Worm (Caenorhabditis elegans) whole organism, young adult: Measurements from ENCODE around the gene srbc-54.
"Not testable (repeated sequence)": the region's sequence is repeated elsewhere in the genome, so short reads cannot be mapped to it uniquely, and the experiment has no call there.

ENCODE experiments used
- B0035.1 ChIP-seq: sonication (generic microtip); optimal IDR thresholded peaks from 2 replicates; lab custom pipeline; 2016; ENCODE audit warnings: missing genetic modification characterization, mild to moderate bottlenecking, missing compliant biosample characterization, missing genotype, missing genetic modification reagents
- B0336.3 ChIP-seq: fragments of 200-800 bp; sonication (Bioruptor generic); IDR thresholded peaks from 2 replicates; pipeline ENCODE4 v1.3.6; 2022; ENCODE audit warnings: missing genetic modification characterization, missing compliant biosample characterization
- F39B2.1 ChIP-seq: fragments of 200-800 bp; sonication (Bioruptor generic); IDR thresholded peaks from 2 replicates; pipeline ENCODE4 v1.3.6; 2022; ENCODE audit warnings: missing genetic modification reagents, missing genetic modification characterization, missing compliant biosample characterization
- F52B5.7 ChIP-seq: sonication (generic microtip); optimal IDR thresholded peaks from 2 replicates; lab custom pipeline; 2016; ENCODE audit warnings: mild to moderate bottlenecking, missing genetic modification characterization, missing compliant biosample characterization
- F57A8.1 ChIP-seq: fragments of 200-800 bp; sonication (Bioruptor generic); optimal IDR thresholded peaks from 2 replicates; lab custom pipeline; 2018; ENCODE audit warnings: mild to moderate bottlenecking, missing genetic modification characterization, moderate library complexity, missing compliant biosample characterization
- K12H6.12 ChIP-seq: fragments of 200-800 bp; sonication (Bioruptor generic); optimal IDR thresholded peaks from 2 replicates; lab custom pipeline; 2018; ENCODE audit warnings: mild to moderate bottlenecking, missing genetic modification characterization, missing compliant biosample characterization
- T26A5.8 ChIP-seq: sonication (generic microtip); optimal IDR thresholded peaks from 2 replicates; lab custom pipeline; 2016; ENCODE audit warnings: missing genetic modification characterization, missing compliant biosample characterization
- Y79H2A.3 ChIP-seq: fragments of 200-800 bp; sonication (Bioruptor generic); conservative IDR thresholded peaks from 2 replicates; pipeline ENCODE4 v1.3.6; 2022; ENCODE audit warnings: missing genetic modification reagents, missing genetic modification characterization, missing compliant biosample characterization
- akir-1 ChIP-seq: fragments of 200-800 bp; sonication (Bioruptor generic); optimal IDR thresholded peaks from 2 replicates; lab custom pipeline; 2018; ENCODE audit warnings: mild to moderate bottlenecking, missing genetic modification characterization, moderate library complexity, missing compliant biosample characterization
- attf-6 ChIP-seq: fragments of 200-800 bp; sonication (Bioruptor generic); IDR thresholded peaks from 2 replicates; pipeline ENCODE4 v1.3.6; 2022; ENCODE audit warnings: missing genetic modification reagents, missing genetic modification characterization, missing compliant biosample characterization
- bed-1 ChIP-seq: fragments of 200-800 bp; sonication (Bioruptor generic); IDR thresholded peaks from 2 replicates; pipeline ENCODE4 v1.3.6; 2022; ENCODE audit warnings: missing genetic modification reagents, missing genetic modification characterization, missing compliant biosample characterization
- cebp-2 ChIP-seq: fragments of 200-800 bp; sonication (Bioruptor generic); IDR thresholded peaks from 2 replicates; pipeline ENCODE4 v1.3.6; 2022; ENCODE audit warnings: missing genetic modification characterization, missing compliant biosample characterization
- ceh-40 ChIP-seq: fragments of 200-800 bp; sonication (Bioruptor generic); IDR thresholded peaks from 2 replicates; pipeline ENCODE4 v1.3.6; 2022; ENCODE audit warnings: missing genetic modification characterization, missing compliant biosample characterization
- ceh-58 ChIP-seq: fragments of 200-800 bp; sonication (Bioruptor generic); IDR thresholded peaks from 2 replicates; pipeline ENCODE4 v1.3.6; 2022; ENCODE audit warnings: missing genetic modification characterization, missing compliant biosample characterization
- egl-44 ChIP-seq: fragments of 200-800 bp; sonication (Bioruptor generic); IDR thresholded peaks from 2 replicates; pipeline ENCODE4 v1.3.6; 2022; ENCODE audit warnings: missing genetic modification reagents, missing genetic modification characterization, missing compliant biosample characterization
- ets-4 ChIP-seq: fragments of 200-800 bp; sonication (Bioruptor generic); optimal IDR thresholded peaks from 2 replicates; lab custom pipeline; 2018; ENCODE audit warnings: mild to moderate bottlenecking, missing genetic modification characterization, missing compliant biosample characterization
- hrde-1 ChIP-seq: sonication (generic microtip); optimal IDR thresholded peaks from 2 replicates; lab custom pipeline; 2016; ENCODE audit warnings: missing genetic modification characterization, mild to moderate bottlenecking, missing compliant biosample characterization, moderate library complexity, missing genotype, missing genetic modification reagents, borderline replicate concordance
- hsf-1 ChIP-seq: fragments of 200-800 bp; sonication (Bioruptor generic); IDR thresholded peaks from 2 replicates; pipeline ENCODE4 v1.3.6; 2022; ENCODE audit warnings: missing genetic modification reagents, missing genetic modification characterization, missing compliant biosample characterization
- lag-1 ChIP-seq: fragments of 200-800 bp; sonication (Bioruptor generic); IDR thresholded peaks from 2 replicates; pipeline ENCODE4 v1.3.6; 2022; ENCODE audit warnings: missing genetic modification reagents, missing genetic modification characterization, missing compliant biosample characterization
- madf-10 ChIP-seq: sonication (generic microtip); optimal IDR thresholded peaks from 2 replicates; lab custom pipeline; 2016; ENCODE audit warnings: mild to moderate bottlenecking, missing genetic modification characterization, missing compliant biosample characterization
- nhr-27 ChIP-seq: fragments of 200-800 bp; sonication (Bioruptor generic); optimal IDR thresholded peaks from 2 replicates; lab custom pipeline; 2018; ENCODE audit warnings: mild to moderate bottlenecking, missing genetic modification characterization, moderate library complexity, missing compliant biosample characterization
- nhr-80 ChIP-seq: sonication (generic microtip); optimal IDR thresholded peaks from 2 replicates; lab custom pipeline; 2016; ENCODE audit warnings: missing genetic modification characterization, missing compliant biosample characterization
- rpc-1 ChIP-seq, 2 experiments: fragments of 150-350 bp in 1 of 2; sonication (generic microtip) in 1 of 2; optimal IDR thresholded peaks; 2 replicates each; lab custom pipeline; 2014 to 2018; ENCODE audit warnings: missing biosample characterization in 1 of 2, missing genetic modification characterization in 1 of 2, missing genetic modification reagents in 1 of 2, missing genotype in 1 of 2
- tbx-9 ChIP-seq: sonication (generic microtip); optimal IDR thresholded peaks from 2 replicates; lab custom pipeline; 2016; ENCODE audit warnings: borderline replicate concordance, missing genetic modification characterization, inconsistent platforms, missing compliant biosample characterization
- unc-130 ChIP-seq: sonication (generic microtip); optimal IDR thresholded peaks from 2 replicates; lab custom pipeline; 2016; ENCODE audit warnings: missing genetic modification reagents, missing genetic modification characterization, missing compliant biosample characterization
- zfh-2 ChIP-seq: fragments of 200-800 bp; sonication (Bioruptor generic); conservative IDR thresholded peaks from 2 replicates; pipeline ENCODE4 v1.3.6; 2022; ENCODE audit warnings: missing genetic modification reagents, missing genetic modification characterization, missing compliant biosample characterization
- ztf-26 ChIP-seq: sonication (generic microtip); optimal IDR thresholded peaks from 2 replicates; lab custom pipeline; 2017; ENCODE audit warnings: missing genetic modification characterization, missing compliant biosample characterization

srbc-54 gene

DNA sequence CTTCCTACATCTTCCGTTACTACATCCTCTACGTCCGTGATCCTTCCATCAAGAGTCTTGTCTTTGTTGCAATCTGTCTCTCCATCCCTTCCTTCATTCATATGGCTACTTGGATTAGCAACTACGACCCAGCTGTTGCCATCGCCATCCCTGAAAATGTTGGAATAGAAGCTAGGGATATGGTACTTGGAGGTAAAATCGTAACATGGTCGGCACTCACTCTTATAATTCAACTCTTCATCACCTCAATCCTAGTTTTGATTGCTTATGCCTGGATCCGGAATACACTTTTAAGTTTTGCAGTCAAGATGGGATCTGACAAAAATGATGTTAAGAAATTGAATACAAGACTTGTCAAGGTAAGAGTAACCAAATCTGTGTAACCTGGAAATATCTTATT, 29.8 kb downstream of the srbc-54 start, which contains the start of gene T26E4.18:
TSS of gene T26E4.18 (minus strand) at position 101 of the 400 bp plus-strand sequence.
- not testable (repeated sequence) for TF ChIP-seq attf-6 (GFP tag; lab: Robert Waterston, UW); hsf-1; cebp-2 (GFP tag; lab: Robert Waterston, UW)
- TF ChIP-seq, all 124 proteins: peak for 0; not testable (repeated sequence) for 124

DNA sequence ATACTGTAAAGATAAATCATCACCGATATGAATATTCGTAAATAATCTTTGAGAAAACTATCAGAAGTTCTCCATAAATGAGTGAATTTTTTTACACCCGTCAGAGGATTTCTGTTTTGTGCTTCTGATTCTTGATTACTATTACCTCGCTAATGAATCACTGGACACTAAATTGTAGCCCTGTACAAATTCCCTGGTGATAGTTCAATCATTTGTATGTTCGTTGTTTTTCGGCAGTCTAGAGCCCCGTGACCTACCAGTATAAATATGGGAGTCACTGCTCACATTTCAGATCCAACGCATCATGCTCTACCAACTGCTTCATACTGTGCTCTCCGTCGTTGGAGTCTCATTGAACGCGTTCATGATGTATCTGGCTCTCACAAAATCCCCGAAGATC, 30.4 kb downstream of the srbc-54 start, which contains the start of gene srd-27:
TSS of gene srd-27 (plus strand) at position 301 of the 400 bp plus-strand sequence.
- not testable (repeated sequence) for TF ChIP-seq attf-6, lag-1, Y79H2A.3 (GFP tag; lab: Robert Waterston, UW)

DNA sequence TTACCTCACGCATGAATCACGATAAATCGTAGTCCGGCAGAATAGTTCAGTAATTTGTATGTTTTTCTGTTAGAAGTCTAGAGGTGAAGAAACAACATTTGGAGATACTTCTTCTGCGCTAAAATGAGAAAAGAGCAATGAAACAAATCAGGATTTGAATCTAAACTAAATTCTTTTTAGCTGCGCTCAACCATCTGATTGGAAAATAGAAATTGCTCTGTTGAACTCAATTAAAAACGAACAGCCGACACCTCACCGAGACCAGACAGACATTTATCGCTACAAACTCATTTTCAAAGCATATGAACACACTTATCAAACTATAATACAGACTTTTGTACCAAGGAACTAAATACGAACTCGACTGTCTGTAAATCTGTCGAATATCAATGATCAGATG, 30.9 kb downstream of the srbc-54 start, which contains the start of gene T26E4.9:
TSS of gene T26E4.9 (minus strand) at position 101 of the 400 bp plus-strand sequence.
- TF ChIP-seq madf-10 (tag; lab: Kevin White, UChicago); bed-1 (GFP tag; lab: Robert Waterston, UW); tbx-9 (tag; lab: Kevin White, UChicago): not testable (repeated sequence)

DNA sequence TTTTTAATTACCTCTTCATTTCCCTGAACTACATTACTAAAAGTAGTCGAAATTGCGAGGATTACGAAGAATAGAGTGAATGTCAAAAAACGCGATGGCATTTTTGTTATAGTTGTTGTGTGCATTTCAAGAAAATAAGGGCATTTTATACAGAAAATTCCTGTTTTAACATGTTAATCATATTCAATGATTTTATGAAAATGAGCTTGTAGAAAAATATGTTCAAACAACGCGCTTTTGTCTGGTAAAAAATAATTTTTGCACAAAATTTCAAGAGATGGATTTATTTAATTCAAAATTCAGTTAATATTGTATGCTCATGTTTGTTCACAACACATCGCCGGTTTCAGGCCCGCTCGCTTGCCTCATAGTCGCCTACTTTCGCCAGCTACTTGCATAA, 35.4 kb downstream of the srbc-54 start, which contains the start of gene T26E4.10:
TSS of gene T26E4.10 (minus strand) at position 101 of the 400 bp plus-strand sequence.
- TF ChIP-seq B0336.3 (no peak), hsf-1 (no peak), nhr-27 (no peak), T26A5.8 (no peak), F57A8.1 (no peak), ets-4 (GFP tag; lab: Kevin White, UChicago) (no peak), ztf-26 (tag; lab: Kevin White, UChicago) (no peak), B0035.1 (tag; lab: Kevin White, UChicago) (no peak), nhr-80 (tag; lab: Kevin White, UChicago) (no peak), rpc-1 (optimal IDR thresholded peaks at IDR 0.05; lab: Kevin White, UChicago) (no peak), rpc-1 (tag; optimal IDR thresholded peaks at IDR 0.05; lab: Kevin White, UChicago) (no peak), K12H6.12 (tag; lab: Kevin White, UChicago) (no peak), F52B5.7 (tag; lab: Kevin White, UChicago) (no peak), ceh-40 (GFP tag; lab: Robert Waterston, UW) (no peak), madf-10 (tag; lab: Kevin White, UChicago) (no peak)
- TF ChIP-seq, all 124 proteins: peak for 0

DNA sequence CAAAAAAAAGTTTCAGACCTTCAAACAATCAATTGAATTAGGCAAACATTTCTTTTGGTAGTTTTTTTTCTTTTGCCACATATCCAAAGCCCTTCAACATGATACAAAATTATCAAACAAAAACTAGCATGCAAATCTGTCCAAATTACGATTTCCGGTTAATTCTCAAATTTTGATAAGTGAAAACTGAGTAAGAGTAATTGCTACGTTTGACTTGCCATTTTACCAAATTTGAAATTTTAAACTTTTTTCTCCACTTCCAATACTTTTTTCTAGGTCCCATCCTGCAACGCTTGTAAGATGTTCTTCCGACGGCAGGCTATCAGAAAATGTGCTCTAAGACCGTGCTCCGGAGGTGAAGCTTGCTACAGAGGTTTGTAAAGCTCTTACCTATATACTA, 37.4 kb downstream of the srbc-54 start, which contains the start of gene nhr-223:
TSS of gene nhr-223 (plus strand) at position 301 of the 400 bp plus-strand sequence.
- no peak for TF ChIP-seq F39B2.1 (GFP tag; lab: Robert Waterston, UW)

DNA sequence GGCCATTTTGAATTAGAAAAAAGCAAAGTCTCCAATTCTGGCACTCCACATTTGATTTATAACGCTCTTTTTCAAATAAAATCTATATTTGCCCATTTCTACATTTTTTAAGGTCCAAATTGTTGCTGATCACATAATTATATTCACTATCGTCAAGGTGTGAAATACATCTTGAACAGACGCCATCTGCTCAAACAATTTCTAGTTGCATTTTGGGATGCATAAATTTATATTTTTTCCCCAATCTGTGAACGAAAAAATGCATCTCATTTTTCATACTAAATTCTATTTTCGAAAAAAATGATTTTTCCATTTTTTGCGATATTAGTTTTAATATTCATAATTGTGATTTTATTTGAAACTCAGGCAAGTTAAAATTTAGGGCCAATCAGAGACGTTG, 40.3 kb downstream of the srbc-54 start, which contains the start of gene T26E4.7:
TSS of gene T26E4.7 (plus strand) at position 301 of the 400 bp plus-strand sequence.
- TF ChIP-seq unc-130 (GFP tag; lab: Kevin White, UChicago) (no peak), ceh-58 (GFP tag; lab: Robert Waterston, UW) (no peak), akir-1 (GFP tag; lab: Kevin White, UChicago) (no peak), zfh-2 (GFP tag; lab: Robert Waterston, UW) (no peak), bed-1 (GFP tag; lab: Robert Waterston, UW) (no peak), hrde-1 (tag; lab: Kevin White, UChicago) (no peak), egl-44 (GFP tag; lab: Robert Waterston, UW) (no peak), ztf-26 (tag; lab: Kevin White, UChicago) (no peak)
